Worm (Caenorhabditis elegans) whole organism, young adult: ENCODE measurements around the gene ttc-39B.
A peak's percentile ranks its signal among the peaks of the same experiment; 100 is the strongest.

Experiments
- B0019.2 ChIP-seq: fragments of 200-800 bp; sonication (Bioruptor generic); conservative IDR thresholded peaks from 2 replicates; pipeline ENCODE4 v1.3.6; 2022; ENCODE audit warnings: missing genetic modification reagents, missing genetic modification characterization, missing compliant biosample characterization
- B0035.1 ChIP-seq: sonication (generic microtip); optimal IDR thresholded peaks from 2 replicates; lab custom pipeline; 2016; ENCODE audit warnings: missing genetic modification characterization, mild to moderate bottlenecking, missing compliant biosample characterization, missing genotype, missing genetic modification reagents
- B0336.3 ChIP-seq: fragments of 200-800 bp; sonication (Bioruptor generic); IDR thresholded peaks from 2 replicates; pipeline ENCODE4 v1.3.6; 2022; ENCODE audit warnings: missing genetic modification characterization, missing compliant biosample characterization
- C06A6.2 ChIP-seq: fragments of 200-800 bp; sonication (Bioruptor generic); conservative IDR thresholded peaks from 2 replicates; pipeline ENCODE4 v1.3.6; 2022; ENCODE audit warnings: missing genetic modification characterization, missing compliant biosample characterization
- C17E4.6 ChIP-seq: fragments of 200-800 bp; sonication (Bioruptor generic); IDR thresholded peaks from 2 replicates; pipeline ENCODE4 v1.3.6; 2022; ENCODE audit warnings: missing genetic modification reagents, missing genetic modification characterization, missing compliant biosample characterization
- D2030.7 ChIP-seq: fragments of 200-800 bp; sonication (Bioruptor generic); IDR thresholded peaks from 2 replicates; pipeline ENCODE4 v1.3.6; 2022; ENCODE audit warnings: missing genetic modification reagents, missing genetic modification characterization, missing compliant biosample characterization
- F37B4.10 ChIP-seq: fragments of 200-800 bp; sonication (Bioruptor generic); IDR thresholded peaks from 2 replicates; pipeline ENCODE4 v1.3.6; 2022; ENCODE audit warnings: missing genetic modification characterization, missing compliant biosample characterization
- F52B5.7 ChIP-seq: sonication (generic microtip); optimal IDR thresholded peaks from 2 replicates; lab custom pipeline; 2016; ENCODE audit warnings: mild to moderate bottlenecking, missing genetic modification characterization, missing compliant biosample characterization
- F55B11.4 ChIP-seq: sonication (generic microtip); optimal IDR thresholded peaks from 2 replicates; lab custom pipeline; 2016; ENCODE audit warnings: missing compliant biosample characterization, missing genetic modification characterization, borderline replicate concordance; ENCODE audit not compliant: insufficient read depth
- T07F8.4 ChIP-seq: sonication (generic microtip); optimal IDR thresholded peaks from 2 replicates; lab custom pipeline; 2016; ENCODE audit warnings: mild to moderate bottlenecking, missing genetic modification characterization, moderate library complexity, missing compliant biosample characterization
- Y53G8AR.9 ChIP-seq: fragments of 200-800 bp; sonication (Bioruptor generic); conservative IDR thresholded peaks from 2 replicates; pipeline ENCODE4 v1.3.6; 2022; ENCODE audit warnings: missing genetic modification reagents, missing genetic modification characterization, missing compliant biosample characterization
- Y56A3A.18 ChIP-seq: fragments of 200-800 bp; sonication (Bioruptor generic); IDR thresholded peaks from 2 replicates; pipeline ENCODE4 v1.3.6; 2022; ENCODE audit warnings: missing genetic modification reagents, missing genetic modification characterization, missing compliant biosample characterization
- Y67H2A.10 ChIP-seq: fragments of 200-800 bp; sonication (Bioruptor generic); conservative IDR thresholded peaks from 2 replicates; pipeline ENCODE4 v1.3.6; 2022; ENCODE audit warnings: missing genetic modification reagents, missing genetic modification characterization, missing compliant biosample characterization
- ama-1 ChIP-seq, 3 experiments: fragments of 150-350 bp in 1 of 3; sonication (generic microtip) in 2 of 3; optimal IDR thresholded peaks; 2 replicates each; lab custom pipeline; 2014 to 2018; ENCODE audit warnings: missing biosample characterization in 2 of 3, missing genetic modification characterization in 2 of 3, missing genetic modification reagents in 2 of 3
- attf-5 ChIP-seq: fragments of 200-800 bp; sonication (Bioruptor generic); optimal IDR thresholded peaks from 2 replicates; lab custom pipeline; 2018; ENCODE audit warnings: mild to moderate bottlenecking, missing genetic modification characterization, missing compliant biosample characterization
- attf-6 ChIP-seq: fragments of 200-800 bp; sonication (Bioruptor generic); IDR thresholded peaks from 2 replicates; pipeline ENCODE4 v1.3.6; 2022; ENCODE audit warnings: missing genetic modification reagents, missing genetic modification characterization, missing compliant biosample characterization
- bed-1 ChIP-seq: fragments of 200-800 bp; sonication (Bioruptor generic); IDR thresholded peaks from 2 replicates; pipeline ENCODE4 v1.3.6; 2022; ENCODE audit warnings: missing genetic modification reagents, missing genetic modification characterization, missing compliant biosample characterization
- bed-2 ChIP-seq: fragments of 200-800 bp; sonication (Bioruptor generic); IDR thresholded peaks from 2 replicates; pipeline ENCODE4 v1.3.6; 2022; ENCODE audit warnings: missing genetic modification reagents, missing genetic modification characterization, missing compliant biosample characterization
- cebp-1 ChIP-seq, 2 experiments: fragments of 200-800 bp in 1 of 2; sonication (Bioruptor generic) in 1 of 2; sonication (generic microtip) in 1 of 2; IDR thresholded peaks in 1 of 2; optimal IDR thresholded peaks in 1 of 2; 2 replicates each; pipeline versions ENCODE4 v1.3.6 to Lab custom; 2017 to 2022; ENCODE audit warnings: missing compliant biosample characterization in 2 of 2, missing genetic modification characterization in 2 of 2, mild to moderate bottlenecking in 1 of 2, missing genetic modification reagents in 1 of 2, moderate library complexity in 1 of 2
- ceh-58 ChIP-seq: fragments of 200-800 bp; sonication (Bioruptor generic); IDR thresholded peaks from 2 replicates; pipeline ENCODE4 v1.3.6; 2022; ENCODE audit warnings: missing genetic modification characterization, missing compliant biosample characterization
- chd-7 ChIP-seq: sonication (generic microtip); optimal IDR thresholded peaks from 2 replicates; lab custom pipeline; 2016; ENCODE audit warnings: mild to moderate bottlenecking, missing genetic modification characterization, moderate library complexity, missing compliant biosample characterization
- dox-1 ChIP-seq: fragments of 200-800 bp; sonication (Bioruptor generic); IDR thresholded peaks from 2 replicates; pipeline ENCODE4 v1.3.6; 2022; ENCODE audit warnings: missing genetic modification reagents, missing genetic modification characterization, missing compliant biosample characterization
- dpff-1 ChIP-seq: sonication (generic microtip); optimal IDR thresholded peaks from 2 replicates; lab custom pipeline; 2017; ENCODE audit warnings: mild to moderate bottlenecking, missing genetic modification characterization, missing compliant biosample characterization
- egl-44 ChIP-seq: fragments of 200-800 bp; sonication (Bioruptor generic); IDR thresholded peaks from 2 replicates; pipeline ENCODE4 v1.3.6; 2022; ENCODE audit warnings: missing genetic modification reagents, missing genetic modification characterization, missing compliant biosample characterization
- hlh-12 ChIP-seq: sonication (generic microtip); optimal IDR thresholded peaks from 2 replicates; lab custom pipeline; 2016; ENCODE audit warnings: missing genetic modification characterization, missing compliant biosample characterization
- hlh-26 ChIP-seq: fragments of 200-800 bp; sonication (Bioruptor generic); conservative IDR thresholded peaks from 2 replicates; pipeline ENCODE4 v1.3.6; 2022; ENCODE audit warnings: missing genetic modification reagents, missing genetic modification characterization, missing compliant biosample characterization
- hsf-1 ChIP-seq: fragments of 200-800 bp; sonication (Bioruptor generic); IDR thresholded peaks from 2 replicates; pipeline ENCODE4 v1.3.6; 2022; ENCODE audit warnings: missing genetic modification reagents, missing genetic modification characterization, missing compliant biosample characterization
- lin-35 ChIP-seq, 3 experiments: fragments of 150-350 bp in 2 of 3; sonication (generic microtip) in 1 of 3; optimal IDR thresholded peaks; 2 replicates each; lab custom pipeline; 2014 to 2018; ENCODE audit warnings: missing biosample characterization in 3 of 3, missing genetic modification characterization in 3 of 3, missing genetic modification reagents in 3 of 3
- lir-1 ChIP-seq: fragments of 200-800 bp; sonication (Bioruptor generic); conservative IDR thresholded peaks from 2 replicates; pipeline ENCODE4 v1.3.6; 2022; ENCODE audit warnings: missing genetic modification reagents, missing genetic modification characterization, missing compliant biosample characterization
- lsy-27 ChIP-seq: sonication (generic microtip); optimal IDR thresholded peaks from 2 replicates; lab custom pipeline; 2017; ENCODE audit warnings: missing genetic modification characterization, mild to moderate bottlenecking, missing compliant biosample characterization, antibody characterized with exemption, missing genotype, borderline replicate concordance; ENCODE audit not compliant: insufficient read depth
- madf-3 ChIP-seq: fragments of 200-800 bp; sonication (Bioruptor generic); IDR thresholded peaks from 2 replicates; pipeline ENCODE4 v1.3.6; 2022; ENCODE audit warnings: missing genetic modification reagents, missing genetic modification characterization, missing compliant biosample characterization
- madf-8 ChIP-seq: fragments of 200-800 bp; sonication (Bioruptor generic); conservative IDR thresholded peaks from 2 replicates; pipeline ENCODE4 v1.3.6; 2022; ENCODE audit warnings: missing genetic modification reagents, missing genetic modification characterization, missing compliant biosample characterization
- mcd-1 ChIP-seq: fragments of 200-800 bp; sonication (Bioruptor generic); IDR thresholded peaks from 2 replicates; pipeline ENCODE4 v1.3.6; 2022; ENCODE audit warnings: missing genetic modification reagents, missing genetic modification characterization, missing compliant biosample characterization
- nfyb-1 ChIP-seq: fragments of 200-800 bp; sonication (Bioruptor generic); IDR thresholded peaks from 2 replicates; pipeline ENCODE4 v1.3.6; 2022; ENCODE audit warnings: missing genetic modification reagents, missing genetic modification characterization, missing compliant biosample characterization
- nhr-120 ChIP-seq: fragments of 200-800 bp; sonication (Bioruptor generic); IDR thresholded peaks from 2 replicates; pipeline ENCODE4 v1.3.6; 2022; ENCODE audit warnings: missing genetic modification characterization, missing compliant biosample characterization
- nhr-90 ChIP-seq: sonication (generic microtip); optimal IDR thresholded peaks from 2 replicates; lab custom pipeline; 2016; ENCODE audit warnings: missing genotype, mild to moderate bottlenecking, missing genetic modification characterization, missing compliant biosample characterization
- rcor-1 ChIP-seq: fragments of 200-800 bp; sonication (Bioruptor generic); IDR thresholded peaks from 2 replicates; pipeline ENCODE4 v1.3.6; 2022; ENCODE audit warnings: missing genetic modification reagents, missing genetic modification characterization, missing compliant biosample characterization
- sea-2 ChIP-seq: fragments of 200-800 bp; sonication (Bioruptor generic); IDR thresholded peaks from 2 replicates; pipeline ENCODE4 v1.3.6; 2022; ENCODE audit warnings: missing genetic modification characterization, missing compliant biosample characterization
- snpc-1.1 ChIP-seq: sonication (generic microtip); optimal IDR thresholded peaks from 2 replicates; lab custom pipeline; 2017; ENCODE audit warnings: missing genetic modification characterization, mild to moderate bottlenecking, missing compliant biosample characterization, antibody characterized with exemption, moderate library complexity, missing genotype, missing genetic modification reagents; ENCODE audit not compliant: insufficient read depth
- snpc-4 ChIP-seq, 5 experiments: fragments of 150-350 bp in 1 of 5; sonication (generic microtip) in 4 of 5; optimal IDR thresholded peaks; 2 replicates each; lab custom pipeline; 2014 to 2018; ENCODE audit warnings: missing genetic modification characterization in 5 of 5, missing biosample characterization in 3 of 5, antibody characterized with exemption in 2 of 5, mild to moderate bottlenecking in 2 of 5, missing compliant biosample characterization in 2 of 5, missing genotype in 2 of 5, moderate library complexity in 2 of 5, missing genetic modification reagents in 1 of 5
- sptf-2 ChIP-seq: fragments of 200-800 bp; sonication (Bioruptor generic); optimal IDR thresholded peaks from 2 replicates; lab custom pipeline; 2018; ENCODE audit warnings: mild to moderate bottlenecking, missing genetic modification characterization, missing compliant biosample characterization
- tbp1 ChIP-seq: fragments of 200-800 bp; sonication (Bioruptor generic); optimal IDR thresholded peaks from 2 replicates; lab custom pipeline; 2018; ENCODE audit warnings: mild to moderate bottlenecking, missing genetic modification characterization, missing compliant biosample characterization
- unc-130 ChIP-seq: sonication (generic microtip); optimal IDR thresholded peaks from 2 replicates; lab custom pipeline; 2016; ENCODE audit warnings: missing genetic modification reagents, missing genetic modification characterization, missing compliant biosample characterization
- ztf-18 ChIP-seq: sonication (generic microtip); optimal IDR thresholded peaks from 2 replicates; lab custom pipeline; 2016; ENCODE audit warnings: missing genotype, mild to moderate bottlenecking, missing genetic modification characterization, missing compliant biosample characterization
- ztf-22 ChIP-seq: fragments of 200-800 bp; sonication (Bioruptor generic); optimal IDR thresholded peaks from 2 replicates; lab custom pipeline; 2018; ENCODE audit warnings: mild to moderate bottlenecking, missing genetic modification characterization, moderate library complexity, missing compliant biosample characterization
- ztf-28 ChIP-seq: fragments of 200-800 bp; sonication (Bioruptor generic); IDR thresholded peaks from 2 replicates; pipeline ENCODE4 v1.3.6; 2022; ENCODE audit warnings: missing genetic modification reagents, missing genetic modification characterization, missing compliant biosample characterization

ttc-39B gene

DNA sequence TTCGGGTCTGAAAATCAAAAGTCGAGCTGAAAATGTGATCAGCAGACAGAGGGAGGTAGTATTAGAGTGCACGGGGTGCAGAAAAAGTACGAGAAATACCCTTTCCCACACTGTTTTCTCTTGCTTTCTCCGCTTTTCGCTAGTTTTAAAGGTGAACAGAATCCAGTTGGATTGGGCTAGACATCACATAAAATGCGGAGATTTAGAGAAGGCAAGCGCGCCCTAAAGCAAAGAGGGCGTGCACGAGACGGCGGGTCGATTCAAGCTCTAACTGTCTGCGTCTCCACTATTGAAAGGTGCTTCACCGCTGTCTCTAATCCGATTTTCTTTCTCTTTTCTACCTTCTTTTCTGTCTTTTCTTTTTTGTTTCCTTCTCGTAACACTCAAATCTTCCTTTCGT is 36.3 kb upstream of the ttc-39B start (continued):
- TF ChIP-seq bed-2 (GFP tag; lab: Robert Waterston, UW) (no peak), ceh-58 (no peak), ama-1 (optimal IDR thresholded peaks at IDR 0.05; lab: Kevin White, UChicago) (no peak), ama-1 (GFP tag; optimal IDR thresholded peaks at IDR 0.05; lab: Kevin White, UChicago) (no peak), attf-5 (GFP tag; lab: Kevin White, UChicago) (peak; percentile 95), tbp1 (GFP tag; lab: Kevin White, UChicago) (peak; percentile 68), D2030.7 (peak; percentile 85), lir-1 (GFP tag; lab: Robert Waterston, UW) (peak; percentile 67; the same call in 1 of the 2 replicates), C06A6.2 (0 out of 2 replicates have a peak, but pooled peaks have one; percentile 18), hsf-1 (no peak), chd-7 (tag; lab: Kevin White, UChicago) (peak; percentile 63), hlh-12 (tag; lab: Kevin White, UChicago) (no peak), lin-35 (GFP tag; optimal IDR thresholded peaks at IDR 0.05; lab: Kevin White, UChicago) (peak in 1 of 3 experiments; percentile 48), Y67H2A.10 (GFP tag; lab: Robert Waterston, UW) (peak; percentile 57; the same call in 1 of the 2 replicates), ztf-22 (GFP tag; lab: Kevin White, UChicago) (no peak), unc-130 (peak; percentile 15), Y56A3A.18 (GFP tag; lab: Robert Waterston, UW) (no peak), ztf-18 (peak; percentile 75), bed-1 (no peak), Y53G8AR.9 (GFP tag; lab: Robert Waterston, UW) (peak; percentile 42; the same call in 1 of the 2 replicates), lsy-27 (tag; lab: Kevin White, UChicago) (no peak), dox-1 (GFP tag; lab: Robert Waterston, UW) (peak; percentile 94), rcor-1 (GFP tag; lab: Robert Waterston, UW) (peak; percentile 64; the same call in 1 of the 2 replicates), C17E4.6 (no peak), nfyb-1 (GFP tag; lab: Robert Waterston, UW) (peak; percentile 80), B0336.3 (peak; percentile 76), hlh-26 (no peak), snpc-4 (GFP tag; optimal IDR thresholded peaks at IDR 0.05; lab: Kevin White, UChicago) (no peak), snpc-4 (tag; optimal IDR thresholded peaks at IDR 0.05; lab: Kevin White, UChicago) (peak; percentile 31 to 63 (median 53)), egl-44 (peak; percentile 49; the same call in 1 of the 2 replicates), F37B4.10 (no peak), B0035.1 (no peak), ztf-28 (GFP tag; lab: Robert Waterston, UW) (0 out of 2 replicates have a peak, but pooled peaks have one; percentile 6), F52B5.7 (tag; lab: Kevin White, UChicago) (no peak), F55B11.4 (tag; lab: Kevin White, UChicago) (no peak), snpc-1.1 (tag; lab: Kevin White, UChicago) (peak; percentile 26), dpff-1 (tag; lab: Kevin White, UChicago) (no peak), nhr-90 (tag; lab: Kevin White, UChicago) (no peak), attf-6 (GFP tag; lab: Robert Waterston, UW) (0 out of 2 replicates have a peak, but pooled peaks have one; percentile 25), nhr-120 (GFP tag; lab: Robert Waterston, UW) (no peak), sea-2 (GFP tag; lab: Robert Waterston, UW) (no peak), mcd-1 (GFP tag; lab: Robert Waterston, UW) (peak; percentile 95), madf-8 (GFP tag; lab: Robert Waterston, UW) (peak; percentile 57), T07F8.4 (tag; lab: Kevin White, UChicago) (no peak), sptf-2 (GFP tag; lab: Kevin White, UChicago) (no peak), madf-3 (GFP tag; lab: Robert Waterston, UW) (0 out of 2 replicates have a peak, but pooled peaks have one; percentile 13), cebp-1 (GFP tag; IDR thresholded peaks at IDR 0.05; lab: Robert Waterston, UW) (no peak), cebp-1 (tag; optimal IDR thresholded peaks at IDR 0.05; lab: Kevin White, UChicago) (peak; percentile 77), B0019.2 (GFP tag; lab: Robert Waterston, UW) (peak; percentile 40; the same call in 1 of the 2 replicates)
